Worm (Caenorhabditis elegans): ENCODE data around the gene kin-33.

ce11 chrV:281616-282015, 47.1 kb upstream of the kin-33 start, which contains the start of gene npr-5:
- no peak for TF ChIP-seq fkh-10 (GFP tag; optimal IDR thresholded peaks at IDR 0.05)
- no peak for TF ChIP-seq ztf-4 (tag; optimal IDR thresholded peaks at IDR 0.05)
- no peak for TF ChIP-seq efl-1 (optimal IDR thresholded peaks at IDR 0.05)
- no peak for TF ChIP-seq efl-1 (GFP tag; optimal IDR thresholded peaks at IDR 0.05 in 1 of 2)
- TF ChIP-seq hlh-17 (GFP tag; optimal IDR thresholded peaks at IDR 0.05; ENCODE audit: borderline replicate concordance): no peak
- no peak for TF ChIP-seq ztf-11 (tag; optimal IDR thresholded peaks at IDR 0.05)
- TF ChIP-seq nhr-237 (tag; optimal IDR thresholded peaks at IDR 0.05): no peak
- no peak for TF ChIP-seq skn-1 (tag; optimal IDR thresholded peaks at IDR 0.05)
- no peak for TF ChIP-seq nhr-90 (tag; optimal IDR thresholded peaks at IDR 0.05; ENCODE audit: poor library complexity)
- no peak for TF ChIP-seq nhr-84 (tag; optimal IDR thresholded peaks at IDR 0.05)
- TF ChIP-seq ama-1 (optimal IDR thresholded peaks at IDR 0.05): no peak
